Fruit fly (Drosophila melanogaster): ENCODE data around the gene CG3719.

CG3719 gene

dm6 chrX:1408964-1409363 lies 28.7 kb upstream of the CG3719 start, which contains the start of gene futsch (continued):
- no peak for TF ChIP-seq da (GFP tag; optimal IDR thresholded peaks at IDR 0.05)
- peak in 1 of 2 experiments; percentile 71 for TF ChIP-seq crp (GFP tag; optimal IDR thresholded peaks at IDR 0.05)
- TF ChIP-seq crol (GFP tag; IDR thresholded peaks at IDR 0.05): peak; percentile 27; the same call in 1 of the 2 replicates
- no peak for TF ChIP-seq Antp (GFP tag; optimal IDR thresholded peaks at IDR 0.05)
- TF ChIP-seq stc (GFP tag; IDR thresholded peaks at IDR 0.05): no peak
- TF ChIP-seq CG12299 (tag; optimal IDR thresholded peaks at IDR 0.05): no peak
- TF ChIP-seq gcm2 (GFP tag; optimal IDR thresholded peaks at IDR 0.05): no peak
- TF ChIP-seq Med (GFP tag): peak; percentile 43
- TF ChIP-seq onecut (GFP tag; IDR thresholded peaks at IDR 0.05): peak; percentile 6; the same call in 1 of the 2 replicates

dm6 chrX:1407683-1408082 lies 27.4 kb upstream of the CG3719 start:
- TF ChIP-seq CG1603 (tag; optimal IDR thresholded peaks at IDR 0.05) (peak; percentile 1), sens (GFP tag) (peak; percentile 71), tio (GFP tag; optimal IDR thresholded peaks at IDR 0.05) (no peak), CG10979 (tag; optimal IDR thresholded peaks at IDR 0.05) (peak; percentile 6), CG30431 (GFP tag; optimal IDR thresholded peaks at IDR 0.05) (no peak), nerfin-1 (tag; optimal IDR thresholded peaks at IDR 0.05) (peak; percentile 36), Med (GFP tag) (peak; percentile 53), sisA (GFP tag; IDR thresholded peaks at IDR 0.05) (0 out of 2 replicates have a peak, but pooled peaks have one; percentile 12), Ets65A (GFP tag) (peak; percentile 2), slbo (GFP tag; IDR thresholded peaks at IDR 0.05) (0 out of 2 replicates have a peak, but pooled peaks have one; percentile 12), prd (optimal IDR thresholded peaks at IDR 0.05) (no peak), prd (GFP tag; IDR thresholded peaks at IDR 0.05) (0 out of 3 replicates have a peak, but pooled peaks have one; percentile 26), Hey (tag; optimal IDR thresholded peaks at IDR 0.05) (no peak), CG7372 (GFP tag; IDR thresholded peaks at IDR 0.05) (0 out of 2 replicates have a peak, but pooled peaks have one; percentile 44), CG11504 (tag; optimal IDR thresholded peaks at IDR 0.05) (peak; percentile 7)

DNA sequence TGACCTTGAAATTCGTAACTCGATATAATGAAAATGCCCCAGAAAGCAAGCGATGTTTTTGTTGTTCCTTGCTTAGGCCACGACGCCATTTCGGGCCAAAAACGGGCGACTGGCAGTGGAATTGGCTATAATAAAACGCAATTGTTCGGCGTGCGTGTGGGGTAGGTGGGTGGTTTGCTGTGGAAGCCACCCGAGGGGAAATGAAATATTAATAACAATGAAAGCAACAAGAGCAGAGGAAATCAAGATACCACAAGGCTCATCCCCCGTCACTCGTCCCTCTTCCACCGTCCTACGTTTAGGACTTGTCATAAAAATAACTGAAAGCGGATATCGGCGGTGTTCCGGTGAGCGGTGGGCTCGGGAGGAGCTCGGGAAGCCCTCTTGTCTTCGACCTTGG lies 25.5 kb upstream of the CG3719 start:
- TF ChIP-seq crol (GFP tag; IDR thresholded peaks at IDR 0.05) (peak; percentile 50), Trl (optimal IDR thresholded peaks at IDR 0.05) (no peak), Trl (GFP tag; optimal IDR thresholded peaks at IDR 0.05) (no peak), abd-A (tag; optimal IDR thresholded peaks at IDR 0.05) (peak; percentile 93), scrt (GFP tag; optimal IDR thresholded peaks at IDR 0.05) (peak; percentile 61), CG13894 (tag; optimal IDR thresholded peaks at IDR 0.05) (peak; percentile 6), Deaf1 (tag; optimal IDR thresholded peaks at IDR 0.05) (peak; percentile 15), CG7271 (tag; optimal IDR thresholded peaks at IDR 0.05) (no peak)

DNA sequence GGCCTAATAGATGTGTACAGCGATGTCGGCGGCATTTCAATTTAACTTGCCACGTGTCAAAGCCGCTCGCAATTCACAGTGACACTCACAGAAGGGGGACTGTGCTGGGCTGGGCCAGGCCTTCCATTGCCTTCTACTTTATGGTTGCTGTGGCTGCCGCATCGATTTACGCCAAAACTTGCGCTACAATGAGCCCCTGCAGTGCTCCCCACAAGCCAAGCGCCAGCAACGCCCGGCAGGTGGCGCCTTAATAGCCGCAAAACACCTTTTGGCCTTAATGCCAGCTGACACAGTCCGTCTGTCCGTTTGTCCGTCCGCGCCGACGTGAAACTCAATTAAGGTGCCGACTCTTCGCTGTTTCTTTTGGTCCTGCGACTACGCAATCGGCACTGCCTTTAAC lies 24.7 kb upstream of the CG3719 start:
- peak; percentile 59 for TF ChIP-seq onecut (GFP tag; IDR thresholded peaks at IDR 0.05)
- TF ChIP-seq Hey (tag; optimal IDR thresholded peaks at IDR 0.05): peak; percentile 37
- TF ChIP-seq CTCF (GFP tag; optimal IDR thresholded peaks at IDR 0.05): peak; percentile 83
- TF ChIP-seq ato (GFP tag; IDR thresholded peaks at IDR 0.05; ENCODE audit: partially characterized antibody): no peak

DNA sequence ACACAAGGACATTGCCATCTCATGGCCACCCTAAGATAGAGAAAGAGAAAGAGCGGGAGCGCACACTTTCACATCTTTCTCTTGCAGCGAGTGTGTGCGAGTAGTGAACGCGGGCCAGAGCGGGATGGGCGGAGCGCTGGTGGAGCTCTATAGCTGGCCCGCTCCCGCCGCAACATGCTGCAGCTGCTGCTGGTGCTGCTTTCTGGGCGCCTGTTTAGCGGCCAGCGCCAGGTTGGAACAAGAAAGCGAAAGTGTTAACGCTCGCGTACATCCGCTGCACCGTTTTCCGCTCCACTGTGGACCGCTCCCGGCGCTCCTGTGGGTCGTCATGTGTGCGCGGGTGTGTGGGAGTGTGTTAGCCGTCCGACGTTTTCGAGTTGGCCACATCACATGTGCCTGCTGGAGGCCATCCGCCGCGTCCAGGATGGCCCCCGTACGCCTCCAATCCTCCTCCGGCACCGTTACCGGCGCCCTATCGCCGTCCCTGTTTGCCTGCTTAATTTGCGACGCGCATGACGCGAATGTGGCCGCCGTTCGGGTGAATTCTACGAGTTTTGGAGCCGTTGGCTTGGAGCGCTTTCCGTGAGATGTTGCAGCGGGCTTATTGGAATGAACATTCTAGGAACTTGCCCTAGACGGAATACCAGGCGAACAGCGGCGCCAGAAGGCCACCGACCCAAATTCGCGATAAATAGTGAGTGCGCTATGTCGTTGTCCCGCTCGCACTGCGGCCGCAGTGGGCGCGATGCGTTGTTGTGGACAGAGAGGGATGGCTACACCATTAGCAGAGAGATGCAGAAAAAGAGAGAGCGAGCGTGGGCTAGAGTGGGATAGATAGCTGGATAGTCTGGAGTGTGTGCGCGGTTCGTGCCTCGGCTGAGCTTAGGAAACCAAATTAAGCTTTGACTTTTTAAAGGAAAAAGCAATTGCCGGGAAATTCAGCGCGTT lies 19.1 kb upstream of the CG3719 start:
- TF ChIP-seq NC2β (GFP tag; optimal IDR thresholded peaks at IDR 0.05) (no peak), CG31441 (GFP tag; IDR thresholded peaks at IDR 0.05) (no peak), CG6272 (GFP tag; IDR thresholded peaks at IDR 0.05) (no peak), CG18476 (GFP tag; optimal IDR thresholded peaks at IDR 0.05) (no peak), odd (GFP tag; optimal IDR thresholded peaks at IDR 0.05) (peak; percentile 13), CG6791 (GFP tag; IDR thresholded peaks at IDR 0.05; ENCODE audit: partially characterized antibody) (peak; percentile 47; the same call in 2 of the 3 replicates), ssp (GFP tag; IDR thresholded peaks at IDR 0.05) (no peak), CG11456 (GFP tag; IDR thresholded peaks at IDR 0.05) (no peak), Tbp (GFP tag; optimal IDR thresholded peaks at IDR 0.05) (no peak), CG17802 (tag; optimal IDR thresholded peaks at IDR 0.05) (no peak), Sox100B (GFP tag; optimal IDR thresholded peaks at IDR 0.05) (peak; percentile 1), HmgD (GFP tag; optimal IDR thresholded peaks at IDR 0.05) (peak; percentile 84), aop (GFP tag; IDR thresholded peaks at IDR 0.05) (peak; percentile 8; the same call in 1 of the 2 replicates)

Measured in whole organism, embryonic.